Worm (Caenorhabditis elegans) whole organism, L2 larva: ENCODE data around the gene F11C1.7.
A peak's percentile ranks its signal among the peaks of the same experiment; 100 is the strongest.

Source experiments
- C34F6.9 ChIP-seq: fragments of 150-350 bp; optimal IDR thresholded peaks from 2 replicates; lab custom pipeline; 2014; ENCODE audit warnings: missing biosample characterization, missing genetic modification characterization
- F13H6.1 ChIP-seq: sonication (generic microtip); optimal IDR thresholded peaks from 2 replicates; lab custom pipeline; 2016; ENCODE audit warnings: missing genetic modification characterization, missing compliant biosample characterization
- R02D3.7 ChIP-seq: fragments of 150-350 bp; optimal IDR thresholded peaks from 2 replicates; lab custom pipeline; 2014; ENCODE audit warnings: missing biosample characterization, missing genetic modification characterization
- Y55F3AM.14 ChIP-seq: fragments of 200-800 bp; sonication (Bioruptor generic); optimal IDR thresholded peaks from 2 replicates; lab custom pipeline; 2018; ENCODE audit warnings: mild to moderate bottlenecking, missing genetic modification characterization, missing compliant biosample characterization
- ZK546.5 ChIP-seq: sonication (generic microtip); optimal IDR thresholded peaks from 2 replicates; lab custom pipeline; 2017; ENCODE audit warnings: missing biosample characterization, missing genetic modification characterization
- alr-1 ChIP-seq: fragments of 150-350 bp; optimal IDR thresholded peaks from 2 replicates; lab custom pipeline; 2014; ENCODE audit warnings: missing biosample characterization, missing genetic modification characterization
- aly-2 ChIP-seq: fragments of 150-350 bp; optimal IDR thresholded peaks from 2 replicates; lab custom pipeline; 2014; ENCODE audit warnings: missing biosample characterization, missing genetic modification characterization
- ama-1 ChIP-seq: fragments of 150-350 bp; optimal IDR thresholded peaks from 2 replicates; lab custom pipeline; 2018; ENCODE audit warnings: inconsistent platforms
- blmp-1 ChIP-seq: sonication (generic microtip); optimal IDR thresholded peaks from 2 replicates; lab custom pipeline; 2017; ENCODE audit warnings: missing genetic modification characterization, mild to moderate bottlenecking, missing compliant biosample characterization, antibody characterized with exemption, moderate library complexity; ENCODE audit not compliant: insufficient read depth
- ceh-16 ChIP-seq: fragments of 150-350 bp; optimal IDR thresholded peaks from 2 replicates; lab custom pipeline; 2014; ENCODE audit warnings: missing biosample characterization, missing genetic modification characterization
- ceh-82 ChIP-seq: fragments of 150-350 bp; optimal IDR thresholded peaks from 2 replicates; lab custom pipeline; 2014; ENCODE audit warnings: missing biosample characterization, missing genetic modification characterization
- crh-2 ChIP-seq: sonication (generic microtip); optimal IDR thresholded peaks from 2 replicates; lab custom pipeline; 2017; ENCODE audit warnings: missing biosample characterization, missing genetic modification characterization
- dmd-4 ChIP-seq: sonication (generic microtip); optimal IDR thresholded peaks from 2 replicates; lab custom pipeline; 2017; ENCODE audit warnings: missing biosample characterization, missing genetic modification characterization
- egl-27 ChIP-seq: sonication (generic microtip); optimal IDR thresholded peaks from 3 replicates; lab custom pipeline; 2017; ENCODE audit warnings: missing biosample characterization, missing genetic modification reagents, missing genetic modification characterization
- elt-1 ChIP-seq: fragments of 150-350 bp; optimal IDR thresholded peaks from 2 replicates; lab custom pipeline; 2014; ENCODE audit warnings: missing biosample characterization, missing genetic modification characterization
- elt-3 ChIP-seq: sonication (generic microtip); optimal IDR thresholded peaks from 2 replicates; lab custom pipeline; 2017; ENCODE audit warnings: missing biosample characterization, missing genetic modification characterization
- fos-1 ChIP-seq: fragments of 150-350 bp; optimal IDR thresholded peaks from 2 replicates; lab custom pipeline; 2014; ENCODE audit warnings: missing biosample characterization, missing genetic modification characterization
- gmeb-1 ChIP-seq: fragments of 150-350 bp; optimal IDR thresholded peaks from 2 replicates; lab custom pipeline; 2014; ENCODE audit warnings: missing biosample characterization, missing genetic modification characterization
- lin-11 ChIP-seq: fragments of 150-350 bp; sonication (generic microtip); optimal IDR thresholded peaks from 2 replicates; lab custom pipeline; 2014; ENCODE audit warnings: missing biosample characterization, missing genetic modification characterization, inconsistent platforms, mixed read lengths
- lin-13 ChIP-seq: fragments of 150-350 bp; optimal IDR thresholded peaks from 2 replicates; lab custom pipeline; 2014; ENCODE audit warnings: missing biosample characterization, missing genetic modification reagents, missing genetic modification characterization
- lin-39 ChIP-seq: fragments of 150-350 bp; optimal IDR thresholded peaks from 2 replicates; lab custom pipeline; 2014; ENCODE audit warnings: missing biosample characterization, missing genetic modification reagents, missing genetic modification characterization
- lsy-2 ChIP-seq, 2 experiments: fragments of 150-350 bp in 1 of 2; sonication (generic microtip) in 1 of 2; optimal IDR thresholded peaks; 2 replicates each; lab custom pipeline; 2014 to 2017; ENCODE audit warnings: missing biosample characterization in 2 of 2, missing genetic modification characterization in 2 of 2
- mab-5 ChIP-seq: fragments of 150-350 bp; optimal IDR thresholded peaks from 2 replicates; lab custom pipeline; 2014; ENCODE audit warnings: missing biosample characterization, missing genetic modification characterization
- mbf-1 ChIP-seq: sonication (generic microtip); optimal IDR thresholded peaks from 2 replicates; lab custom pipeline; 2017; ENCODE audit warnings: missing biosample characterization, missing genetic modification characterization
- mdl-1 ChIP-seq, 2 experiments: fragments of 150-350 bp in 1 of 2; sonication (generic microtip) in 1 of 2; optimal IDR thresholded peaks; 2 replicates each; lab custom pipeline; 2017; ENCODE audit warnings: missing biosample characterization in 2 of 2, missing genetic modification characterization in 2 of 2
- nhr-10 ChIP-seq: sonication (generic microtip); optimal IDR thresholded peaks from 2 replicates; lab custom pipeline; 2017; ENCODE audit warnings: missing biosample characterization, missing genetic modification characterization
- nhr-11 ChIP-seq: fragments of 150-350 bp; optimal IDR thresholded peaks from 2 replicates; lab custom pipeline; 2014; ENCODE audit warnings: missing biosample characterization, missing genetic modification characterization
- nhr-12 ChIP-seq: fragments of 150-350 bp; optimal IDR thresholded peaks from 2 replicates; lab custom pipeline; 2014; ENCODE audit warnings: missing biosample characterization, missing genetic modification characterization
- nhr-129 ChIP-seq: fragments of 150-350 bp; optimal IDR thresholded peaks from 2 replicates; lab custom pipeline; 2014; ENCODE audit warnings: missing biosample characterization, missing genetic modification characterization
- nhr-21 ChIP-seq: fragments of 150-350 bp; optimal IDR thresholded peaks from 2 replicates; lab custom pipeline; 2014; ENCODE audit warnings: missing biosample characterization, missing genetic modification characterization
- nhr-23 ChIP-seq: fragments of 150-350 bp; optimal IDR thresholded peaks from 2 replicates; lab custom pipeline; 2014; ENCODE audit warnings: missing biosample characterization, missing genetic modification reagents, missing genetic modification characterization
- nhr-237 ChIP-seq: fragments of 150-350 bp; optimal IDR thresholded peaks from 2 replicates; lab custom pipeline; 2014; ENCODE audit warnings: missing biosample characterization, missing genetic modification characterization
- nhr-25 ChIP-seq: fragments of 150-350 bp; sonication (generic microtip); optimal IDR thresholded peaks from 3 replicates; lab custom pipeline; 2014; ENCODE audit warnings: missing biosample characterization, missing genetic modification characterization
- nhr-6 ChIP-seq: fragments of 150-350 bp; optimal IDR thresholded peaks from 2 replicates; lab custom pipeline; 2014; ENCODE audit warnings: missing biosample characterization, missing genetic modification characterization
- nhr-77 ChIP-seq: fragments of 150-350 bp; optimal IDR thresholded peaks from 2 replicates; lab custom pipeline; 2014; ENCODE audit warnings: missing biosample characterization, missing genetic modification characterization
- peb-1 ChIP-seq: fragments of 150-350 bp; optimal IDR thresholded peaks from 2 replicates; lab custom pipeline; 2014; ENCODE audit warnings: missing biosample characterization, missing genetic modification characterization
- sem-4 ChIP-seq: fragments of 150-350 bp; optimal IDR thresholded peaks from 2 replicates; lab custom pipeline; 2014; ENCODE audit warnings: missing biosample characterization, missing genetic modification reagents, missing genetic modification characterization
- skn-1 ChIP-seq: sonication (generic microtip); optimal IDR thresholded peaks from 2 replicates; lab custom pipeline; 2017; ENCODE audit warnings: missing biosample characterization, missing genetic modification characterization
- sma-3 ChIP-seq: sonication (generic microtip); optimal IDR thresholded peaks from 2 replicates; lab custom pipeline; 2016; ENCODE audit warnings: missing genetic modification reagents, missing genetic modification characterization, missing compliant biosample characterization
- sma-9 ChIP-seq, 2 experiments: fragments of 150-350 bp in 1 of 2; sonication (generic microtip) in 1 of 2; optimal IDR thresholded peaks; 2 replicates each; lab custom pipeline; 2014 to 2016; ENCODE audit warnings: missing genetic modification characterization in 2 of 2, mild to moderate bottlenecking in 1 of 2, missing biosample characterization in 1 of 2, missing compliant biosample characterization in 1 of 2, missing genetic modification reagents in 1 of 2, moderate library complexity in 1 of 2
- snpc-4 ChIP-seq: fragments of 150-350 bp; optimal IDR thresholded peaks from 2 replicates; lab custom pipeline; 2014; ENCODE audit warnings: missing biosample characterization, missing genetic modification characterization
- unc-39 ChIP-seq: fragments of 150-350 bp; optimal IDR thresholded peaks from 2 replicates; lab custom pipeline; 2014; ENCODE audit warnings: missing biosample characterization, missing genetic modification characterization
- unc-55 ChIP-seq: fragments of 150-350 bp; sonication (generic microtip); optimal IDR thresholded peaks from 3 replicates; lab custom pipeline; 2014; ENCODE audit warnings: missing biosample characterization, missing genetic modification reagents, missing genetic modification characterization
- unc-62 ChIP-seq: fragments of 150-350 bp; optimal IDR thresholded peaks from 2 replicates; lab custom pipeline; 2014; ENCODE audit warnings: missing biosample characterization, missing genetic modification reagents, missing genetic modification characterization
- zag-1 ChIP-seq: fragments of 150-350 bp; optimal IDR thresholded peaks from 2 replicates; lab custom pipeline; 2014; ENCODE audit warnings: missing biosample characterization, missing genetic modification characterization
- ztf-1 ChIP-seq: fragments of 200-800 bp; sonication (Bioruptor generic); conservative IDR thresholded peaks from 2 replicates; pipeline ENCODE4 v1.3.6; 2022; ENCODE audit warnings: missing genetic modification characterization, missing compliant biosample characterization
- ztf-11 ChIP-seq: sonication (generic microtip); optimal IDR thresholded peaks from 2 replicates; lab custom pipeline; 2017; ENCODE audit warnings: missing biosample characterization, missing genetic modification characterization
- ztf-4 ChIP-seq: fragments of 150-350 bp; optimal IDR thresholded peaks from 2 replicates; lab custom pipeline; 2014; ENCODE audit warnings: missing biosample characterization, missing genetic modification characterization

F11C1.7 gene

ce11 chrX:12975595-12976089 lies 13.5 kb upstream of the F11C1.7 start, which contains the start of gene ppk-3:
TSS of gene ppk-3 (minus strand) at chrX:12975645.
- TF ChIP-seq zag-1 (tag; lab: Kevin White, UChicago) (peak; percentile 10), ceh-82 (no peak), alr-1 (tag; lab: Kevin White, UChicago) (no peak), nhr-23 (tag; lab: Kevin White, UChicago) (no peak), nhr-25 (no peak), unc-39 (tag; lab: Kevin White, UChicago) (no peak), mdl-1 (tag; optimal IDR thresholded peaks at IDR 0.05; lab: Kevin White, UChicago) (peak in 1 of 2 experiments; percentile 16), nhr-129 (tag; lab: Kevin White, UChicago) (peak; percentile 91), peb-1 (tag; lab: Kevin White, UChicago) (no peak), ztf-4 (tag; lab: Kevin White, UChicago) (peak; percentile 39), ztf-1 (GFP tag; lab: Robert Waterston, UW) (no peak), nhr-11 (tag; lab: Kevin White, UChicago) (no peak), elt-3 (no peak), lsy-2 (tag; optimal IDR thresholded peaks at IDR 0.05; lab: Kevin White, UChicago) (peak; percentile 12 to 84), nhr-10 (no peak), ama-1 (lab: Kevin White, UChicago) (no peak), sem-4 (peak; percentile 85), R02D3.7 (tag; lab: Kevin White, UChicago) (no peak), nhr-237 (tag; lab: Kevin White, UChicago) (no peak), sma-9 (GFP tag; optimal IDR thresholded peaks at IDR 0.05; lab: Kevin White, UChicago) (peak; percentile 84), sma-9 (tag; optimal IDR thresholded peaks at IDR 0.05; lab: Kevin White, UChicago) (no peak), crh-2 (tag; lab: Kevin White, UChicago) (peak; percentile 80), nhr-12 (tag; lab: Kevin White, UChicago) (no peak), nhr-21 (tag; lab: Kevin White, UChicago) (peak; percentile 81), gmeb-1 (tag; lab: Kevin White, UChicago) (peak; percentile 76), C34F6.9 (tag; lab: Kevin White, UChicago) (peak; percentile 89), mab-5 (tag; lab: Kevin White, UChicago) (peak; percentile 51), ceh-16 (tag; lab: Kevin White, UChicago) (no peak), mbf-1 (tag; lab: Kevin White, UChicago) (no peak), lin-13 (GFP tag; lab: Kevin White, UChicago) (peak; percentile 84), dmd-4 (tag; lab: Kevin White, UChicago) (no peak), F13H6.1 (tag; lab: Kevin White, UChicago) (peak; percentile 73), egl-27 (tag; lab: Kevin White, UChicago) (peak; percentile 53), lin-39 (tag; lab: Kevin White, UChicago) (no peak), elt-1 (tag; lab: Kevin White, UChicago) (no peak), nhr-77 (tag; lab: Kevin White, UChicago) (no peak), ztf-11 (no peak), skn-1 (tag; lab: Kevin White, UChicago) (no peak), lin-11 (peak; percentile 73), snpc-4 (tag; lab: Kevin White, UChicago) (peak; percentile 17), Y55F3AM.14 (GFP tag; lab: Kevin White, UChicago) (peak; percentile 10), aly-2 (no peak), fos-1 (tag; lab: Kevin White, UChicago) (peak; percentile 63), ZK546.5 (tag; lab: Kevin White, UChicago) (no peak), sma-3 (GFP tag; lab: Kevin White, UChicago) (peak; percentile 75), blmp-1 (peak; percentile 34), unc-55 (GFP tag; lab: Kevin White, UChicago) (peak; percentile 71), unc-62 (GFP tag; lab: Kevin White, UChicago) (no peak), nhr-6 (tag; lab: Kevin White, UChicago) (peak; percentile 84)
